Worm (Caenorhabditis elegans) whole organism, L3 larva: ENCODE results near the gene clec-177.

Experiments used
- aly-2 ChIP-seq: fragments of 150-350 bp; optimal IDR thresholded peaks from 2 replicates; lab custom pipeline; 2014; ENCODE audit warnings: missing biosample characterization, missing genetic modification characterization
- ama-1 ChIP-seq: fragments of 150-350 bp; optimal IDR thresholded peaks from 2 replicates; lab custom pipeline; 2018
- ceh-9 ChIP-seq: sonication (generic microtip); optimal IDR thresholded peaks from 2 replicates; lab custom pipeline; 2018; ENCODE audit warnings: missing biosample characterization, missing genetic modification characterization
- fkh-10 ChIP-seq: sonication (generic microtip); optimal IDR thresholded peaks from 2 replicates; lab custom pipeline; 2017; ENCODE audit warnings: missing biosample characterization, missing genetic modification reagents, missing genetic modification characterization
- nhr-23 ChIP-seq: fragments of 150-350 bp; optimal IDR thresholded peaks from 2 replicates; lab custom pipeline; 2014; ENCODE audit warnings: missing biosample characterization, missing genetic modification reagents, missing genetic modification characterization
- nhr-237 ChIP-seq: fragments of 150-350 bp; optimal IDR thresholded peaks from 2 replicates; lab custom pipeline; 2014; ENCODE audit warnings: missing biosample characterization, missing genetic modification characterization
- pha-4 ChIP-seq: fragments of 150-350 bp; optimal IDR thresholded peaks from 2 replicates; lab custom pipeline; 2014; ENCODE audit warnings: missing biosample characterization, missing genetic modification reagents, missing genetic modification characterization
- zag-1 ChIP-seq: fragments of 150-350 bp; optimal IDR thresholded peaks from 2 replicates; lab custom pipeline; 2014; ENCODE audit warnings: missing biosample characterization, missing genetic modification characterization
- ztf-11 ChIP-seq: fragments of 150-350 bp; optimal IDR thresholded peaks from 2 replicates; lab custom pipeline; 2014; ENCODE audit warnings: missing biosample characterization, missing genetic modification characterization

DNA sequence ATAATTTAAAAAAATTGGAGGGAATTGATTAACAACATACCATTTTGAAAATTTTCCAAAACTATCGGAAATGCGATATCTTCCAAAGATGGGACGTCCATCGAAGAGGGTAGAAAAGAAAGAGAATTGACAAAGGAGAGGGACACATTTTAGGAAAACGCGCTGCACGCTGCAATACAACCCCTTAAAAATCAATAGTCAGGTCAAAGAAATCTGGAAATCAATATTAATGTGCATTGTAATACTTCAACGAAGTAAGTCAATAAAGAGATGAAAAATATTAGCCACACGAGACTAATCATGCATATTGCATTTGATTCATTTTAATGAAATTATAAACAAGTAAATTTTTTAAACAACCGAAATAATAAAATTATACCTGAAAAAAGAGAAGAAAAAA, 16.9 kb upstream of the clec-177 start, which contains the start of gene Y9C9A.13:
- TF ChIP-seq nhr-237 (tag; lab: Kevin White, UChicago) (no peak), ztf-11 (tag; lab: Kevin White, UChicago) (no peak), pha-4 (tag; lab: Kevin White, UChicago) (no peak), nhr-23 (tag; lab: Kevin White, UChicago) (no peak), aly-2 (tag; lab: Kevin White, UChicago) (no peak), fkh-10 (GFP tag; lab: Kevin White, UChicago) (no peak), ama-1 (no peak), ceh-9 (no peak), zag-1 (no peak)
